Fruit fly (Drosophila melanogaster) whole organism, embryonic: ENCODE data around the gene CG32573.

Experiments used
- C15 ChIP-seq: fragments of 200-800 bp; sonication (Bioruptor generic); IDR thresholded peaks from 3 replicates; pipeline ENCODE4 v1.3.6; 2022; ENCODE audit warnings: missing biosample characterization, missing genetic modification characterization
- CG11085 ChIP-seq: fragments of 200-800 bp; sonication (Bioruptor generic); IDR thresholded peaks from 2 replicates; pipeline ENCODE4 v1.3.6; 2022; ENCODE audit warnings: missing biosample characterization, missing genetic modification characterization
- CG11247 ChIP-seq: fragments of 200-800 bp; sonication (Bioruptor generic); IDR thresholded peaks from 2 replicates; pipeline ENCODE4 v1.3.6; 2022; ENCODE audit warnings: missing biosample characterization, missing genetic modification characterization
- CG11398 ChIP-seq: fragments of 200-800 bp; sonication (Bioruptor generic); optimal IDR thresholded peaks from 2 replicates; lab custom pipeline; 2016; ENCODE audit warnings: missing biosample characterization, missing genetic modification characterization
- CG11560 ChIP-seq: fragments of 200-800 bp; sonication (Bioruptor generic); IDR thresholded peaks from 3 replicates; pipeline ENCODE4 v1.3.6; 2022; ENCODE audit warnings: missing biosample characterization, missing genetic modification characterization
- CG11696 ChIP-seq: fragments of 200-800 bp; sonication (Bioruptor generic); IDR thresholded peaks from 2 replicates; pipeline ENCODE4 v1.3.6; 2022; ENCODE audit warnings: missing biosample characterization, missing genetic modification characterization
- CG12942 ChIP-seq: fragments of 200-800 bp; sonication (Bioruptor generic); optimal IDR thresholded peaks from 3 replicates; lab custom pipeline; 2016; ENCODE audit warnings: missing biosample characterization, missing genetic modification characterization
- CG16779 ChIP-seq: fragments of 200-800 bp; sonication (Bioruptor generic); IDR thresholded peaks from 2 replicates; pipeline ENCODE4 v1.3.6; 2022; ENCODE audit warnings: missing biosample characterization, missing genetic modification characterization
- CG16863 ChIP-seq: fragments of 200-800 bp; sonication (Bioruptor generic); optimal IDR thresholded peaks from 3 replicates; lab custom pipeline; 2016; ENCODE audit warnings: missing biosample characterization, missing genetic modification characterization
- CG17568 ChIP-seq: fragments of 200-800 bp; sonication (Bioruptor generic); optimal IDR thresholded peaks from 2 replicates; lab custom pipeline; 2018; ENCODE audit warnings: missing biosample characterization, mild to moderate bottlenecking, missing genetic modification characterization, moderate library complexity
- CG17802 ChIP-seq: fragments of 200-800 bp; sonication (Bioruptor generic); optimal IDR thresholded peaks from 2 replicates; lab custom pipeline; 2018; ENCODE audit warnings: missing biosample characterization, mild to moderate bottlenecking, missing genetic modification characterization, moderate library complexity
- CG2129 ChIP-seq: fragments of 200-800 bp; sonication (Bioruptor generic); IDR thresholded peaks from 2 replicates; pipeline ENCODE4 v1.3.6; 2022; ENCODE audit warnings: missing biosample characterization, missing genetic modification characterization; ENCODE audit not compliant: partially characterized antibody
- CG4707 ChIP-seq: fragments of 200-800 bp; sonication (Bioruptor generic); optimal IDR thresholded peaks from 2 replicates; lab custom pipeline; 2018; ENCODE audit warnings: missing biosample characterization, mild to moderate bottlenecking, missing genetic modification characterization, moderate library complexity
- CG5245 ChIP-seq: fragments of 200-800 bp; sonication (Bioruptor generic); optimal IDR thresholded peaks from 3 replicates; lab custom pipeline; 2016; ENCODE audit warnings: missing biosample characterization, missing genetic modification characterization
- CG6175 ChIP-seq: fragments of 200-800 bp; sonication (Bioruptor generic); IDR thresholded peaks from 3 replicates; pipeline ENCODE4 v1.3.6; 2022; ENCODE audit warnings: missing biosample characterization, missing genetic modification characterization
- CG6272 ChIP-seq: fragments of 200-800 bp; sonication (Bioruptor generic); IDR thresholded peaks from 2 replicates; pipeline ENCODE4 v1.3.6; 2022; ENCODE audit warnings: missing biosample characterization, missing genetic modification characterization
- CG6791 ChIP-seq: fragments of 200-800 bp; sonication (Bioruptor generic); IDR thresholded peaks from 3 replicates; pipeline ENCODE4 v1.3.6; 2022; ENCODE audit warnings: missing biosample characterization, missing genetic modification characterization; ENCODE audit not compliant: partially characterized antibody
- CG8765 ChIP-seq: fragments of 200-800 bp; sonication (Bioruptor generic); IDR thresholded peaks from 2 replicates; pipeline ENCODE4 v1.3.6; 2022; ENCODE audit warnings: missing biosample characterization, missing genetic modification characterization
- Camta ChIP-seq: fragments of 200-800 bp; sonication (Bioruptor generic); optimal IDR thresholded peaks from 2 replicates; lab custom pipeline; 2016; ENCODE audit warnings: missing biosample characterization, missing genetic modification characterization
- D19B ChIP-seq: fragments of 200-800 bp; sonication (Bioruptor generic); optimal IDR thresholded peaks from 2 replicates; lab custom pipeline; 2017; ENCODE audit warnings: missing biosample characterization, mild to moderate bottlenecking, missing genetic modification characterization
- ERR ChIP-seq: fragments of 200-800 bp; sonication (Bioruptor generic); optimal IDR thresholded peaks from 2 replicates; lab custom pipeline; 2016; ENCODE audit warnings: missing biosample characterization, missing genetic modification characterization
- HHEX ChIP-seq: fragments of 200-800 bp; sonication (Bioruptor generic); optimal IDR thresholded peaks from 3 replicates; lab custom pipeline; 2017; ENCODE audit warnings: missing biosample characterization, mild to moderate bottlenecking, missing genetic modification characterization, missing genetic modification reagents
- Hey ChIP-seq: fragments of 200-800 bp; sonication (Bioruptor generic); optimal IDR thresholded peaks from 3 replicates; lab custom pipeline; 2018; ENCODE audit warnings: missing biosample characterization, mild to moderate bottlenecking, missing genetic modification characterization
- Lhr ChIP-seq: fragments of 200-800 bp; sonication (Bioruptor generic); optimal IDR thresholded peaks from 3 replicates; lab custom pipeline; 2017; ENCODE audit warnings: mild to moderate bottlenecking, missing biosample characterization, missing genetic modification reagents, missing genetic modification characterization
- Mes4 ChIP-seq: fragments of 200-800 bp; sonication (Bioruptor generic); optimal IDR thresholded peaks from 2 replicates; lab custom pipeline; 2016; ENCODE audit warnings: missing biosample characterization, missing genetic modification characterization
- Ravus ChIP-seq: fragments of 200-800 bp; sonication (Bioruptor generic); IDR thresholded peaks from 2 replicates; pipeline ENCODE4 v1.3.6; 2022; ENCODE audit warnings: missing biosample characterization, missing genetic modification characterization
- Scr ChIP-seq: fragments of 200-800 bp; sonication (Bioruptor generic); IDR thresholded peaks from 2 replicates; pipeline ENCODE4 v1.3.6; 2022; ENCODE audit warnings: missing biosample characterization, missing genetic modification characterization; ENCODE audit not compliant: partially characterized antibody
- Six4 ChIP-seq: fragments of 200-800 bp; sonication (Bioruptor generic); optimal IDR thresholded peaks from 2 replicates; lab custom pipeline; 2016; ENCODE audit warnings: missing biosample characterization, missing genetic modification characterization
- Spps ChIP-seq: fragments of 200-800 bp; sonication (Bioruptor generic); optimal IDR thresholded peaks from 2 replicates; lab custom pipeline; 2018; ENCODE audit warnings: missing biosample characterization, mild to moderate bottlenecking, missing genetic modification characterization
- Sry-β ChIP-seq: fragments of 200-800 bp; sonication (Bioruptor generic); optimal IDR thresholded peaks from 2 replicates; lab custom pipeline; 2018; ENCODE audit warnings: missing biosample characterization, mild to moderate bottlenecking, missing genetic modification characterization, moderate library complexity
- Stat92E ChIP-seq, 3 experiments: fragments of >200 bp in 2 of 3; fragments of 200-800 bp in 1 of 3; sonication (Bioruptor generic) in 1 of 3; optimal IDR thresholded peaks; 2 replicates each; lab custom pipeline; 2017 to 2019; ENCODE audit warnings: missing biosample characterization in 3 of 3, missing genetic modification characterization in 3 of 3, mild to moderate bottlenecking in 1 of 3, moderate library complexity in 1 of 3
- YL-1 ChIP-seq: fragments of 200-800 bp; sonication (Bioruptor generic); optimal IDR thresholded peaks from 3 replicates; lab custom pipeline; 2017; ENCODE audit warnings: missing biosample characterization, mild to moderate bottlenecking, missing genetic modification characterization
- abd-A ChIP-seq: fragments of 200-800 bp; sonication (Bioruptor generic); optimal IDR thresholded peaks from 3 replicates; lab custom pipeline; 2019; ENCODE audit warnings: missing biosample characterization, mild to moderate bottlenecking, missing genetic modification characterization, moderate library complexity
- bbx ChIP-seq: fragments of 200-800 bp; sonication (Bioruptor generic); IDR thresholded peaks from 2 replicates; pipeline ENCODE4 v1.3.6; 2022; ENCODE audit warnings: missing biosample characterization, missing genetic modification characterization; ENCODE audit not compliant: partially characterized antibody
- bcd ChIP-seq: fragments of 200-800 bp; sonication (Bioruptor generic); optimal IDR thresholded peaks from 2 replicates; lab custom pipeline; 2017; ENCODE audit warnings: missing biosample characterization, mild to moderate bottlenecking, missing genetic modification characterization
- lmd ChIP-seq: fragments of 200-800 bp; sonication (Bioruptor generic); IDR thresholded peaks from 2 replicates; pipeline ENCODE4 v1.3.6; 2022; ENCODE audit warnings: missing biosample characterization, missing genetic modification characterization
- lola ChIP-seq, 3 experiments: fragments of >200 bp in 2 of 3; fragments of 200-800 bp in 1 of 3; sonication (Bioruptor generic) in 1 of 3; optimal IDR thresholded peaks; 2 replicates each; lab custom pipeline; 2017 to 2019; ENCODE audit warnings: missing biosample characterization in 3 of 3, missing genetic modification characterization in 3 of 3, mild to moderate bottlenecking in 1 of 3, moderate library complexity in 1 of 3
- org-1 ChIP-seq: fragments of 200-800 bp; sonication (Bioruptor generic); optimal IDR thresholded peaks from 2 replicates; lab custom pipeline; 2017; ENCODE audit warnings: missing biosample characterization, missing genetic modification characterization
- pros ChIP-seq: fragments of 200-800 bp; sonication (Bioruptor generic); optimal IDR thresholded peaks from 3 replicates; lab custom pipeline; 2019; ENCODE audit warnings: missing biosample characterization, mild to moderate bottlenecking, missing genetic modification characterization, moderate library complexity
- sens ChIP-seq: fragments of 200-800 bp; sonication (Bioruptor generic); peaks from one replicate; lab custom pipeline; 2016; ENCODE audit warnings: missing biosample characterization, missing genetic modification characterization
- sob ChIP-seq: fragments of 200-800 bp; sonication (Bioruptor generic); IDR thresholded peaks from 2 replicates; pipeline ENCODE4 v1.3.6; 2022; ENCODE audit warnings: missing biosample characterization, missing genetic modification characterization
- trem ChIP-seq: fragments of 200-800 bp; optimal IDR thresholded peaks from 3 replicates; lab custom pipeline; 2019; ENCODE audit warnings: missing biosample characterization, mild to moderate bottlenecking, missing genetic modification characterization, moderate library complexity
- yki ChIP-seq: fragments of >200 bp; optimal IDR thresholded peaks from 3 replicates; lab custom pipeline; 2018
- z ChIP-seq: fragments of 200-800 bp; sonication (Bioruptor generic); IDR thresholded peaks from 3 replicates; pipeline ENCODE4 v1.3.6; 2022; ENCODE audit warnings: missing biosample characterization, missing genetic modification characterization
- zfh2 ChIP-seq: fragments of 200-800 bp; sonication (Bioruptor generic); optimal IDR thresholded peaks from 2 replicates; lab custom pipeline; 2016; ENCODE audit warnings: missing biosample characterization, missing genetic modification characterization

Gene CG32573

DNA sequence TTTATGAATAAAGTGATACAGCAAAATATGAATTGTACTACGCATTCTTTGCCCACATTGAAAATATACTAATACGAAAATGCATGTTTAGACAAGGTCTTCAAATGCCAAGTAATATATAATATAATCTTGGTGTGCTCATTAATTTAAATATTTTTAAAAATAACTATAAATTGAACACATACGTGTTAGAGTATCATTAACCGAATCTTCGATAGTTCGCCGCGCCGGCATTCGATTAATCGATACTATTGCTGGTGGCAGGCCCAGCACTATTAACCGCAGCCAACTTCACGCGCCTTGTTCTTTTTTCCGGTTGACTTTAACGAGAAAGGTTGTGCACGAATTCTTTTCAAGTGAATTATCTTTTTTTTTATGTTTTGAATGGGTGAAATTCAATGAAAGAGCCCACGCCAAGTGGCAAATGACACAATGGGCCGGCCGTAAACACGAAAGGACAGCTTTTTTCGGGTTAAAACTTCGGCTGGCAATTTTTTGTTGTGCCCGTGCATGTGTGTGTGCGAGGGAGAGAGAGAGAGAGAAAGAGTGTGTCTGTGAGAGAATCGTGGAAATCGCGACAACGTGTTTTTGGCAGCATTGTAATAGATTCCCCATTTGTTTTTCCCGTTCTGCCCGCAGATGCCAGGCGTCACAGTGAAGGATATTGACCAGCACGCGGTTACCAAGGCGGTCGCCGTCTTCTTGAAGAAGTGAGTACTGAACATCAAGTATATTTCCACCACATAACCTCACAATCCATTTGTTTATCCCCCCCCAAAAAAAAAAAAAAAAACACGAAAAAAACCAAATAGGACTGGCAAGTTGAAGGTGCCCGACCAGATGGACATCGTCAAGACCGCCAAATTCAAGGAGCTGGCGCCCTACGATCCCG is 13.3 kb upstream of the CG32573 start, which contains the start of gene RpS19a (continued):
- peak; percentile 47 for TF ChIP-seq CG6272
- peak; percentile 68 for TF ChIP-seq CG11247 (GFP tag; lab: Robert Waterston, UW)
- TF ChIP-seq CG2129 (GFP tag; lab: Robert Waterston, UW) = no peak; the same call in 1 of the 2 replicates
- TF ChIP-seq, all 482 proteins: peak for 379

DNA sequence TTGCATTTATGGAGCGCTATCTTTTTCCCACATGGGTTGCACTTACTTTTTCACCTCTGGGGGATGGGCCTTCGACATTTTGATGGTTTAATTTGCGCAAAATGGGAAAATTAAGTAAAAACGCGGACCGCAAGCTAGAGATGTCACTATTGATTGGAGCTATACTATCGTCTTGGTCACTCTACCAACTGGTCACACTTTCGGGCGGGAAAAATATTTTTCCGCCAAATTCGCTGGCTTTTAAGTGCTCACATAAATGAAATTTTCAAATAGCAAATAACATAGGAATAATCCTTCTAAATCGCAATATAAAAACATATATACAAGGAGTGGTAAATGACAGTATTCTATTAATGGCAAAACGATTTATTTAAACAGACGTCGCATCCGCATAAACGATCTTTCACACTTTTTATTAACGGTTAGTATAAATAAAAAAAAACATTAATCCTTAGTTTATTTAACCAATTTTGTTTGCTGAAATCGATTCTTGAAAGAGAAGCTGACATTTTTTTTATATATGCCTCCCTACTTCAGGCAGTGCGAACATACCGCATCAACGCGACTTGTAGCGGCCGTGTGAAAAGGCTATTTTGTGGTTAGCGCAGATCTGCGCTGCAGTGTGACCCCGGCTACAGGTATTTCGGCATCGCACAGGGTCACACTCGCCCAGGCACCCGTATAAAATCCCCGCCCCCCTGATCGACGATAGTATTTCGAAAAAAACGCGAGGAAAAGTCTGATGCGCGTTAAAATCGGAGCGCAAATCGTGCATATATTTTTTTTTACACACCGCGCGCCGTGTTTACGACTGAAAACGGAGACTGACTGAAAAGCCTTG is 10.7 kb upstream of the CG32573 start, which contains the start of the genes SNRPG and mthl1:
TSS of gene SNRPG (minus strand) at position 160 of the 841 bp plus-strand sequence.
TSS of gene mthl1 (plus strand) at position 709 of the 841 bp plus-strand sequence.
- peak; percentile 74 for TF ChIP-seq Scr (GFP tag; lab: Robert Waterston, UW)
- peak; percentile 13 for TF ChIP-seq Spps (tag; lab: Kevin White, UChicago)
- peak; percentile 88 for TF ChIP-seq zfh2
- peak; percentile 23 for TF ChIP-seq org-1 (GFP tag; lab: Kevin White, UChicago)
- TF ChIP-seq Mes4 = peak; percentile 32
- peak; percentile 56 for TF ChIP-seq YL-1
- peak in 2 of 3 experiments; percentile 55 to 74 for TF ChIP-seq lola (GFP tag; optimal IDR thresholded peaks at IDR 0.05; lab: Kevin White, UChicago)
- no peak for TF ChIP-seq yki (lab: Kevin White, UChicago)
- TF ChIP-seq CG4707 (GFP tag; lab: Kevin White, UChicago) = no peak
- peak; percentile 95 for TF ChIP-seq lmd (GFP tag; lab: Robert Waterston, UW)
- TF ChIP-seq CG11560 (tag; lab: Robert Waterston, UW) = peak; percentile 85; the same call in 2 of the 3 replicates
- TF ChIP-seq Sry-β (GFP tag; lab: Kevin White, UChicago) = peak; percentile 71
- TF ChIP-seq ERR (GFP tag; lab: Kevin White, UChicago) = no peak
- TF ChIP-seq Six4 = peak; percentile 33
- TF ChIP-seq CG17568 = no peak
- peak; percentile 94 for TF ChIP-seq CG17802 (tag; lab: Kevin White, UChicago)
- no peak for TF ChIP-seq Camta (GFP tag; lab: Kevin White, UChicago)
- no peak for TF ChIP-seq abd-A (tag; lab: Kevin White, UChicago)
- peak; percentile 60; the same call in 2 of the 3 replicates for TF ChIP-seq CG6791 (GFP tag; lab: Robert Waterston, UW)
- peak; percentile 78 for TF ChIP-seq Ravus
- peak; percentile 77 for TF ChIP-seq C15 (GFP tag; lab: Robert Waterston, UW)
- peak; percentile 90 for TF ChIP-seq CG8765 (GFP tag; lab: Robert Waterston, UW)
- peak; percentile 51 for TF ChIP-seq CG16863 (GFP tag; lab: Kevin White, UChicago)
- no peak for TF ChIP-seq Hey (tag; lab: Kevin White, UChicago)
- peak; percentile 88 for TF ChIP-seq CG6175 (GFP tag; lab: Robert Waterston, UW)
- peak; percentile 87 for TF ChIP-seq CG11085 (GFP tag; lab: Robert Waterston, UW)
- no peak for TF ChIP-seq trem (tag; lab: Kevin White, UChicago)
- peak; percentile 76 for TF ChIP-seq CG11696 (GFP tag; lab: Robert Waterston, UW)
- TF ChIP-seq Lhr (GFP tag; lab: Kevin White, UChicago) = peak; percentile 86
- TF ChIP-seq bcd = peak; percentile 87
- peak; percentile 57 for TF ChIP-seq CG5245 (GFP tag; lab: Kevin White, UChicago)
- TF ChIP-seq CG11398 = no peak
- TF ChIP-seq D19B (GFP tag; lab: Kevin White, UChicago) = peak; percentile 70
- TF ChIP-seq CG12942 = peak; percentile 73
- peak; percentile 81 for TF ChIP-seq CG16779
- peak; percentile 64 for TF ChIP-seq bbx (GFP tag; lab: Robert Waterston, UW)
- TF ChIP-seq HHEX = peak; percentile 55
- TF ChIP-seq pros = no peak
- TF ChIP-seq z (GFP tag; lab: Robert Waterston, UW) = 0 out of 3 replicates have a peak, but pooled peaks have one; percentile 16
- TF ChIP-seq Stat92E (GFP tag; optimal IDR thresholded peaks at IDR 0.05; lab: Kevin White, UChicago) = no peak
- peak; percentile 83 for TF ChIP-seq sens
- peak; percentile 89 for TF ChIP-seq sob
